Worm (Caenorhabditis elegans): ENCODE measurements around the gene nrx-1.

Gene nrx-1

DNA sequence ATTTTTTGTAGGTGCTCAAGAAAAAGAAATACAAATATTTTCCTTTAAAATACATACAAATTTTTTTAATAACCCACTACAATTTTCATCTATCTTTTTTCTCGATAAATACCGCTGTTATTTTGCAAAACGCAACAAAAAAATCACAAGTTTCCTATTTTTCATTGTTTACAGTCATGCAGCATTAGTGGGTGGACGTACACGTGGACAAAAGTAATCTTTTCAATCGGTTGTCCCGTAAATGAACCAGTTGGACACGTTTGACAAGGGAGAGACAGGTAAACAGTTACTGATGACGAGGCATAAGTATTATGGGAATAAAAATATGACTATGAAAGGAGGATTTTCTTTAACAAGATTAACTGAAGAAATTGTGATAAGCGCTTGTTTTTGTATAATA is 48.4 kb downstream of the nrx-1 start (continued):
- TF ChIP-seq blmp-1 (tag; optimal IDR thresholded peaks at IDR 0.05) (no peak), nhr-84 (tag; optimal IDR thresholded peaks at IDR 0.05) (no peak), pag-3 (tag; optimal IDR thresholded peaks at IDR 0.05; ENCODE audit: borderline replicate concordance, insufficient read depth) (no peak), zag-1 (tag; optimal IDR thresholded peaks at IDR 0.05) (no peak), dpl-1 (GFP tag; optimal IDR thresholded peaks at IDR 0.05) (no peak), nhr-85 (tag) (peak; percentile 8), sptf-1 (tag; optimal IDR thresholded peaks at IDR 0.05) (no peak), fos-1 (tag; optimal IDR thresholded peaks at IDR 0.05) (no peak)

- TF ChIP-seq ceh-63 (GFP tag; optimal IDR thresholded peaks at IDR 0.05): no peak
- no peak for TF ChIP-seq pax-3 (tag; optimal IDR thresholded peaks at IDR 0.05)
- no peak for TF ChIP-seq unc-86 (tag; optimal IDR thresholded peaks at IDR 0.05)
- no peak for TF ChIP-seq C04F5.9 (tag; optimal IDR thresholded peaks at IDR 0.05)
- no peak for TF ChIP-seq mef-2 (tag; optimal IDR thresholded peaks at IDR 0.05)
- TF ChIP-seq xbp-1 (tag; optimal IDR thresholded peaks at IDR 0.05): no peak
- TF ChIP-seq zip-4 (GFP tag; optimal IDR thresholded peaks at IDR 0.05): no peak
- TF ChIP-seq lin-14 (GFP tag; optimal IDR thresholded peaks at IDR 0.05): peak; percentile 76
- peak; percentile 28 for TF ChIP-seq nhr-47 (tag; optimal IDR thresholded peaks at IDR 0.05)
- peak; percentile 96 for TF ChIP-seq fkh-10 (GFP tag; optimal IDR thresholded peaks at IDR 0.05)
- peak; percentile 59 for TF ChIP-seq nhr-71 (tag; optimal IDR thresholded peaks at IDR 0.05)
- TF ChIP-seq ces-1 (GFP tag; optimal IDR thresholded peaks at IDR 0.05): peak; percentile 64
- no peak for TF ChIP-seq C16A3.4 (tag; optimal IDR thresholded peaks at IDR 0.05)
- no peak for TF ChIP-seq snu-23 (GFP tag; optimal IDR thresholded peaks at IDR 0.05)
- no peak for TF ChIP-seq grh-1 (GFP tag; IDR thresholded peaks at IDR 0.05)
- TF ChIP-seq mep-1 (tag; optimal IDR thresholded peaks at IDR 0.05): peak; percentile 7
Observed at ce11 chrV:10874938-10875599, 50.3 kb downstream of the nrx-1 start.

DNA sequence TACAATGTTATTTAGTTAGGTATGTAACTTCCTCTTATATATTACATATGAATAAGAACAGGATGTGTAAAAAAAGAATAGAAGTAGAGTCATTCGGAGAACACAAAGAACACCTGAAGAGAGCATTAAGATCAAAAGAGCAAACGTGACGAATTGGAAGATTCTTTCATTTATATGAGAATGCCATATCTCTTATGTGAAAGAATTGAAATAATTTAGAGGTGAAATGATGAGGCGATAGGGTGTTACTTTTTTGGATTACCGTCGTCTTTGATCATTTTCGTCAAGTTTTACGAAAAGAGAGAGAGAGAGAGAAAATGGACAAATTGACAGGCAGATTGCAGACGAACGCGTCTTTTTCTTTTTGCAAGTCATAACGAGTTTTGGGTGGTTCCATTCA is 51.7 kb downstream of the nrx-1 start:
- TF ChIP-seq lin-14 (GFP tag; optimal IDR thresholded peaks at IDR 0.05) (peak; percentile 28), fkh-10 (GFP tag; optimal IDR thresholded peaks at IDR 0.05) (no peak), hlh-4 (tag; optimal IDR thresholded peaks at IDR 0.05) (no peak), lin-15B (tag; optimal IDR thresholded peaks at IDR 0.05) (no peak), aly-2 (tag; optimal IDR thresholded peaks at IDR 0.05) (no peak), ztf-11 (tag; optimal IDR thresholded peaks at IDR 0.05) (no peak), blmp-1 (tag; optimal IDR thresholded peaks at IDR 0.05) (peak; percentile 29), mdl-1 (tag; optimal IDR thresholded peaks at IDR 0.05) (no peak), elt-3 (tag; optimal IDR thresholded peaks at IDR 0.05) (no peak), nhr-47 (tag; optimal IDR thresholded peaks at IDR 0.05) (no peak), nhr-77 (tag; optimal IDR thresholded peaks at IDR 0.05) (no peak), nhr-90 (tag; optimal IDR thresholded peaks at IDR 0.05; ENCODE audit: poor library complexity) (no peak), dsc-1 (tag; optimal IDR thresholded peaks at IDR 0.05) (no peak), snpc-4 (tag; optimal IDR thresholded peaks at IDR 0.05) (no peak), egl-27 (tag; optimal IDR thresholded peaks at IDR 0.05) (no peak), nhr-76 (tag; optimal IDR thresholded peaks at IDR 0.05) (no peak), ceh-82 (tag; optimal IDR thresholded peaks at IDR 0.05) (no peak), nhr-85 (tag) (peak; percentile 54), Y116A8C.19 (tag; optimal IDR thresholded peaks at IDR 0.05; ENCODE audit: borderline replicate concordance) (no peak), nhr-20 (tag; optimal IDR thresholded peaks at IDR 0.05) (no peak), lin-39 (tag; optimal IDR thresholded peaks at IDR 0.05) (no peak), ceh-8 (GFP tag; optimal IDR thresholded peaks at IDR 0.05) (no peak), mef-2 (tag; optimal IDR thresholded peaks at IDR 0.05) (no peak), sup-37 (GFP tag; optimal IDR thresholded peaks at IDR 0.05) (no peak), ets-5 (GFP tag; IDR thresholded peaks at IDR 0.05) (no peak), irx-1 (tag; optimal IDR thresholded peaks at IDR 0.05) (no peak), unc-130 (tag; optimal IDR thresholded peaks at IDR 0.05) (no peak), ceh-63 (GFP tag; optimal IDR thresholded peaks at IDR 0.05) (no peak), nhr-71 (tag; optimal IDR thresholded peaks at IDR 0.05) (peak; percentile 22), swsn-7 (tag; optimal IDR thresholded peaks at IDR 0.05) (no peak), unc-62 (GFP tag; optimal IDR thresholded peaks at IDR 0.05) (no peak), nhr-28 (tag; optimal IDR thresholded peaks at IDR 0.05) (no peak), nhr-19 (GFP tag; conservative IDR thresholded peaks at IDR 0.05) (0 out of 2 replicates have a peak, but pooled peaks have one; percentile 26)
